Fruit fly (Drosophila melanogaster) whole organism, wandering third instar larva: ENCODE measurements around the gene Jhbp16.
A peak's percentile ranks its signal among the peaks of the same experiment; 100 is the strongest.

Experiments
- Abd-B ChIP-seq: fragments of >200 bp; optimal IDR thresholded peaks from 2 replicates; lab custom pipeline; 2017; ENCODE audit warnings: missing biosample characterization, missing genetic modification characterization
- CG9705 ChIP-seq: fragments of 200-800 bp; sonication (Bioruptor generic); optimal IDR thresholded peaks from 2 replicates; lab custom pipeline; 2018; ENCODE audit warnings: missing biosample characterization, mild to moderate bottlenecking, missing genetic modification characterization
- Hr78 ChIP-seq: fragments of >200 bp; optimal IDR thresholded peaks from 2 replicates; lab custom pipeline; 2017; ENCODE audit warnings: missing biosample characterization, missing genetic modification characterization
- Hr83 ChIP-seq: fragments of 200-300 bp; sonication (Bioruptor generic); optimal IDR thresholded peaks from 2 replicates; lab custom pipeline; 2016; ENCODE audit warnings: missing biosample characterization, mild to moderate bottlenecking, missing genetic modification characterization, moderate library complexity; ENCODE audit not compliant: poor library complexity, severe bottlenecking
- Myc ChIP-seq: fragments of >200 bp; optimal IDR thresholded peaks from 2 replicates; lab custom pipeline; 2017
- N ChIP-seq: fragments of >200 bp; optimal IDR thresholded peaks from 2 replicates; lab custom pipeline; 2018; ENCODE audit warnings: missing biosample characterization, missing external identifiers, missing genetic modification characterization
- OdsH ChIP-seq: fragments of 200-800 bp; sonication (Bioruptor generic); optimal IDR thresholded peaks from 2 replicates; lab custom pipeline; 2016; ENCODE audit warnings: missing biosample characterization, mild to moderate bottlenecking, missing genetic modification characterization
- jim ChIP-seq: fragments of 175-275, 200-325 bp; sonication (Bioruptor generic); optimal IDR thresholded peaks from 2 replicates; lab custom pipeline; 2016; ENCODE audit warnings: missing biosample characterization, mild to moderate bottlenecking, missing genetic modification characterization
- pan ChIP-seq: fragments of >200 bp; optimal IDR thresholded peaks from 2 replicates; lab custom pipeline; 2017
- psq ChIP-seq: fragments of 200-800 bp; sonication (Bioruptor generic); optimal IDR thresholded peaks from 3 replicates; lab custom pipeline; 2017; ENCODE audit warnings: missing biosample characterization, mild to moderate bottlenecking, missing genetic modification characterization, moderate library complexity
- rgr ChIP-seq: fragments of 200-800 bp; sonication (Bioruptor generic); optimal IDR thresholded peaks from 3 replicates; lab custom pipeline; 2016; ENCODE audit warnings: missing biosample characterization, mild to moderate bottlenecking, missing genetic modification characterization
- usp ChIP-seq: fragments of >200 bp; optimal IDR thresholded peaks from 2 replicates; lab custom pipeline; 2017; ENCODE audit warnings: missing biosample characterization, missing genetic modification characterization

- no peak for TF ChIP-seq psq (GFP tag; lab: Kevin White, UChicago)
- TF ChIP-seq Hr83 = no peak
- TF ChIP-seq OdsH (GFP tag; lab: Kevin White, UChicago) = peak; percentile 17
- TF ChIP-seq usp = no peak
- no peak for TF ChIP-seq pan
- no peak for TF ChIP-seq CG9705 (GFP tag; lab: Kevin White, UChicago)
- no peak for TF ChIP-seq Hr78 (GFP tag; lab: Kevin White, UChicago)
- no peak for TF ChIP-seq Abd-B (GFP tag; lab: Kevin White, UChicago)
- no peak for TF ChIP-seq Myc
- no peak for TF ChIP-seq jim (GFP tag; lab: Kevin White, UChicago)
- TF ChIP-seq N (GFP tag; lab: Kevin White, UChicago) = no peak
- TF ChIP-seq rgr (GFP tag; lab: Kevin White, UChicago) = no peak
Observed at dm6 chr3R:21643197-21643596, 21.0 kb upstream of the Jhbp16 start.
